Fruit fly (Drosophila melanogaster) whole organism, embryonic: ENCODE results near the gene aos.

Experiments used
- Ada2b ChIP-seq: fragments of 200-800 bp; sonication (Bioruptor generic); IDR thresholded peaks from 2 replicates; pipeline ENCODE4 v1.3.6; 2022; ENCODE audit warnings: missing biosample characterization, missing genetic modification characterization
- BEAF-32 ChIP-seq: fragments of 200-800 bp; sonication (Bioruptor generic); optimal IDR thresholded peaks from 3 replicates; lab custom pipeline; 2017; ENCODE audit warnings: missing biosample characterization, missing genetic modification characterization, mild to moderate bottlenecking, moderate library complexity, missing genetic modification reagents
- CG10274 ChIP-seq: fragments of 200-800 bp; sonication (Bioruptor generic); optimal IDR thresholded peaks from 3 replicates; lab custom pipeline; 2017; ENCODE audit warnings: missing biosample characterization, mild to moderate bottlenecking, missing genetic modification characterization
- CG11723 ChIP-seq: fragments of 200-800 bp; sonication (Bioruptor generic); optimal IDR thresholded peaks from 2 replicates; lab custom pipeline; 2017; ENCODE audit warnings: missing biosample characterization, mild to moderate bottlenecking, missing genetic modification characterization
- CG1233 ChIP-seq: fragments of 200-800 bp; sonication (Bioruptor generic); optimal IDR thresholded peaks from 4 replicates; lab custom pipeline; 2018; ENCODE audit warnings: missing biosample characterization, mild to moderate bottlenecking, missing genetic modification characterization
- CG16815 ChIP-seq: fragments of 200-800 bp; sonication (Bioruptor generic); optimal IDR thresholded peaks from 3 replicates; lab custom pipeline; 2017; ENCODE audit warnings: missing biosample characterization, mild to moderate bottlenecking, missing genetic modification characterization
- CG2678 ChIP-seq: fragments of 200-800 bp; sonication (Bioruptor generic); optimal IDR thresholded peaks from 3 replicates; lab custom pipeline; 2019; ENCODE audit warnings: missing biosample characterization, mild to moderate bottlenecking, missing genetic modification characterization, moderate library complexity
- CG2712 ChIP-seq: fragments of 200-800 bp; optimal IDR thresholded peaks from 3 replicates; lab custom pipeline; 2019; ENCODE audit warnings: missing biosample characterization, mild to moderate bottlenecking, missing genetic modification characterization, moderate library complexity
- CG7745 ChIP-seq: fragments of 200-800 bp; sonication (Bioruptor generic); optimal IDR thresholded peaks from 2 replicates; lab custom pipeline; 2018; ENCODE audit warnings: missing biosample characterization, mild to moderate bottlenecking, missing genetic modification characterization, moderate library complexity
- CG8765 ChIP-seq: fragments of 200-800 bp; sonication (Bioruptor generic); IDR thresholded peaks from 2 replicates; pipeline ENCODE4 v1.3.6; 2022; ENCODE audit warnings: missing biosample characterization, missing genetic modification characterization
- CG9215 ChIP-seq: fragments of 200-800 bp; sonication (Bioruptor generic); IDR thresholded peaks from 2 replicates; pipeline ENCODE4 v1.3.6; 2022; ENCODE audit warnings: missing biosample characterization, missing genetic modification characterization
- CG9817 ChIP-seq: fragments of 200-800 bp; sonication (Bioruptor generic); optimal IDR thresholded peaks from 2 replicates; lab custom pipeline; 2018; ENCODE audit warnings: missing biosample characterization, mild to moderate bottlenecking, missing genetic modification characterization, moderate library complexity
- CkIIα-i1 ChIP-seq: fragments of 200-800 bp; sonication (Bioruptor generic); IDR thresholded peaks from 2 replicates; pipeline ENCODE4 v1.3.6; 2022; ENCODE audit warnings: missing biosample characterization, missing genetic modification characterization
- Dfd ChIP-seq, 2 experiments: fragments of >200 bp; optimal IDR thresholded peaks; 2 replicates each; lab custom pipeline; 2017; ENCODE audit warnings: missing biosample characterization in 2 of 2, missing genetic modification characterization in 2 of 2
- Doc2 ChIP-seq: fragments of 200-800 bp; sonication (Bioruptor generic); IDR thresholded peaks from 2 replicates; pipeline ENCODE4 v1.3.6; 2022; ENCODE audit warnings: missing biosample characterization, missing genetic modification characterization
- Doc3 ChIP-seq: fragments of 200-800 bp; sonication (Bioruptor generic); IDR thresholded peaks from 3 replicates; pipeline ENCODE4 v1.3.6; 2022; ENCODE audit warnings: missing biosample characterization, missing genetic modification characterization; ENCODE audit not compliant: partially characterized antibody
- Drgx ChIP-seq: fragments of 200-800 bp; sonication (Bioruptor generic); IDR thresholded peaks from 2 replicates; pipeline ENCODE4 v1.3.6; 2022; ENCODE audit warnings: missing biosample characterization, missing genetic modification characterization
- ERR ChIP-seq: fragments of 200-800 bp; sonication (Bioruptor generic); optimal IDR thresholded peaks from 2 replicates; lab custom pipeline; 2016; ENCODE audit warnings: missing biosample characterization, missing genetic modification characterization
- Elba2 ChIP-seq: fragments of 200-800 bp; sonication (Bioruptor generic); optimal IDR thresholded peaks from 3 replicates; lab custom pipeline; 2016; ENCODE audit warnings: missing biosample characterization, missing genetic modification characterization
- Hand ChIP-seq: fragments of 200-800 bp; sonication (Bioruptor generic); optimal IDR thresholded peaks from 2 replicates; lab custom pipeline; 2017; ENCODE audit warnings: mild to moderate bottlenecking, missing biosample characterization, missing genetic modification reagents, missing genetic modification characterization
- HmgD ChIP-seq: fragments of 200-800 bp; sonication (Bioruptor generic); optimal IDR thresholded peaks from 3 replicates; lab custom pipeline; 2016; ENCODE audit warnings: missing biosample characterization, missing genetic modification characterization
- Hmx ChIP-seq: fragments of 200-800 bp; sonication (Bioruptor generic); optimal IDR thresholded peaks from 2 replicates; lab custom pipeline; 2016; ENCODE audit warnings: missing biosample characterization, missing genetic modification characterization
- Jarid2 ChIP-seq: fragments of 200-800 bp; sonication (Bioruptor generic); optimal IDR thresholded peaks from 3 replicates; lab custom pipeline; 2017; ENCODE audit warnings: mild to moderate bottlenecking, missing biosample characterization, missing genetic modification reagents, missing genetic modification characterization
- NC2β ChIP-seq: fragments of 200-800 bp; sonication (Bioruptor generic); optimal IDR thresholded peaks from 2 replicates; lab custom pipeline; 2016; ENCODE audit warnings: missing biosample characterization, missing genetic modification characterization
- NFAT ChIP-seq: fragments of 200-800 bp; sonication (Bioruptor generic); IDR thresholded peaks from 2 replicates; pipeline ENCODE4 v1.3.6; 2022; ENCODE audit warnings: missing biosample characterization, missing genetic modification characterization
- Ravus ChIP-seq: fragments of 200-800 bp; sonication (Bioruptor generic); IDR thresholded peaks from 2 replicates; pipeline ENCODE4 v1.3.6; 2022; ENCODE audit warnings: missing biosample characterization, missing genetic modification characterization
- Sin3A ChIP-seq: fragments of >200 bp; optimal IDR thresholded peaks from 2 replicates; lab custom pipeline; 2018
- Sox100B ChIP-seq: fragments of 200-800 bp; sonication (Bioruptor generic); optimal IDR thresholded peaks from 3 replicates; lab custom pipeline; 2018; ENCODE audit warnings: missing biosample characterization, mild to moderate bottlenecking, missing genetic modification characterization
- Spps ChIP-seq: fragments of 200-800 bp; sonication (Bioruptor generic); optimal IDR thresholded peaks from 2 replicates; lab custom pipeline; 2018; ENCODE audit warnings: missing biosample characterization, mild to moderate bottlenecking, missing genetic modification characterization
- abd-A ChIP-seq: fragments of 200-800 bp; sonication (Bioruptor generic); optimal IDR thresholded peaks from 3 replicates; lab custom pipeline; 2019; ENCODE audit warnings: missing biosample characterization, mild to moderate bottlenecking, missing genetic modification characterization, moderate library complexity
- ac ChIP-seq: fragments of 200-800 bp; sonication (Bioruptor generic); optimal IDR thresholded peaks from 3 replicates; lab custom pipeline; 2017; ENCODE audit warnings: missing biosample characterization, mild to moderate bottlenecking, missing genetic modification characterization
- ap ChIP-seq: fragments of 200-800 bp; sonication (Bioruptor generic); IDR thresholded peaks from 2 replicates; pipeline ENCODE4 v1.3.6; 2022; ENCODE audit warnings: missing biosample characterization, missing genetic modification characterization
- ato ChIP-seq: fragments of 200-800 bp; sonication (Bioruptor generic); IDR thresholded peaks from 2 replicates; pipeline ENCODE4 v1.3.6; 2022; ENCODE audit warnings: missing biosample characterization, missing genetic modification characterization; ENCODE audit not compliant: partially characterized antibody
- bbx ChIP-seq: fragments of 200-800 bp; sonication (Bioruptor generic); IDR thresholded peaks from 2 replicates; pipeline ENCODE4 v1.3.6; 2022; ENCODE audit warnings: missing biosample characterization, missing genetic modification characterization; ENCODE audit not compliant: partially characterized antibody
- bcd ChIP-seq: fragments of 200-800 bp; sonication (Bioruptor generic); optimal IDR thresholded peaks from 2 replicates; lab custom pipeline; 2017; ENCODE audit warnings: missing biosample characterization, mild to moderate bottlenecking, missing genetic modification characterization
- bowl ChIP-seq: fragments of 200-800 bp; sonication (Bioruptor generic); IDR thresholded peaks from 2 replicates; pipeline ENCODE4 v1.3.6; 2022; ENCODE audit warnings: missing biosample characterization, missing genetic modification characterization
- cas ChIP-seq: fragments of 200-800 bp; sonication (Bioruptor generic); IDR thresholded peaks from 2 replicates; pipeline ENCODE4 v1.3.6; 2022; ENCODE audit warnings: missing biosample characterization, missing genetic modification characterization
- dmrt99B ChIP-seq: fragments of 200-800 bp; sonication (Bioruptor generic); optimal IDR thresholded peaks from 2 replicates; lab custom pipeline; 2018; ENCODE audit warnings: missing biosample characterization, mild to moderate bottlenecking, missing genetic modification characterization, moderate library complexity
- fd64A ChIP-seq: fragments of 200-800 bp; sonication (Bioruptor generic); optimal IDR thresholded peaks from 3 replicates; lab custom pipeline; 2018; ENCODE audit warnings: missing biosample characterization, mild to moderate bottlenecking, missing genetic modification characterization
- fd96Cb ChIP-seq: fragments of 200-800 bp; sonication (Bioruptor generic); optimal IDR thresholded peaks from 2 replicates; lab custom pipeline; 2018; ENCODE audit warnings: missing biosample characterization, mild to moderate bottlenecking, missing genetic modification characterization, moderate library complexity
- fru ChIP-seq: fragments of >200 bp; optimal IDR thresholded peaks from 2 replicates; lab custom pipeline; 2017
- hbn ChIP-seq: fragments of 200-800 bp; sonication (Bioruptor generic); IDR thresholded peaks from 2 replicates; pipeline ENCODE4 v1.3.6; 2022; ENCODE audit warnings: missing biosample characterization, missing genetic modification characterization; ENCODE audit not compliant: partially characterized antibody
- her ChIP-seq: fragments of 200-800 bp; sonication (Bioruptor generic); optimal IDR thresholded peaks from 2 replicates; lab custom pipeline; 2016; ENCODE audit warnings: missing biosample characterization, missing genetic modification characterization
- knrl ChIP-seq: fragments of 200-800 bp; sonication (Bioruptor generic); IDR thresholded peaks from 3 replicates; pipeline ENCODE4 v1.3.6; 2022; ENCODE audit warnings: missing biosample characterization, missing genetic modification characterization; ENCODE audit not compliant: partially characterized antibody
- lilli ChIP-seq: fragments of 200-800 bp; sonication (Bioruptor generic); optimal IDR thresholded peaks from 3 replicates; lab custom pipeline; 2016; ENCODE audit warnings: missing biosample characterization, missing genetic modification characterization
- lmd ChIP-seq: fragments of 200-800 bp; sonication (Bioruptor generic); IDR thresholded peaks from 2 replicates; pipeline ENCODE4 v1.3.6; 2022; ENCODE audit warnings: missing biosample characterization, missing genetic modification characterization
- otp ChIP-seq: fragments of 200-800 bp; sonication (Bioruptor generic); IDR thresholded peaks from 3 replicates; pipeline ENCODE4, ENCODE4 v1.3.6; 2022; ENCODE audit warnings: missing biosample characterization, missing genetic modification characterization
- pho ChIP-seq: fragments of 200-800 bp; sonication (Bioruptor generic); optimal IDR thresholded peaks from 2 replicates; lab custom pipeline; 2016; ENCODE audit warnings: missing biosample characterization, missing genetic modification characterization
- ranshi ChIP-seq: fragments of 200-800 bp; sonication (Bioruptor generic); IDR thresholded peaks from 2 replicates; pipeline ENCODE4 v1.3.6; 2022; ENCODE audit warnings: missing biosample characterization, missing genetic modification characterization
- shn ChIP-seq: fragments of 200-800 bp; sonication (Bioruptor generic); optimal IDR thresholded peaks from 3 replicates; lab custom pipeline; 2016; ENCODE audit warnings: missing biosample characterization, missing genetic modification characterization
- trh ChIP-seq: fragments of 200-800 bp; sonication (Bioruptor generic); optimal IDR thresholded peaks from 2 replicates; lab custom pipeline; 2016; ENCODE audit warnings: missing biosample characterization, missing genetic modification characterization
- twi ChIP-seq: fragments of 200-800 bp; optimal IDR thresholded peaks from 2 replicates; lab custom pipeline; 2019; ENCODE audit warnings: missing biosample characterization, mild to moderate bottlenecking, missing genetic modification characterization, moderate library complexity
- vvl ChIP-seq: fragments of 200-800 bp; sonication (Bioruptor generic); IDR thresholded peaks from 2 replicates; pipeline ENCODE4 v1.3.6; 2022; ENCODE audit warnings: missing biosample characterization, missing genetic modification characterization

aos gene

dm6 chr3L:16494651-16495074 lies 11.2 kb upstream of the aos start (continued):
- TF ChIP-seq CG11723 (GFP tag; lab: Kevin White, UChicago) (no peak), Doc2 (GFP tag; lab: Robert Waterston, UW) (no peak), Spps (tag; lab: Kevin White, UChicago) (no peak), Ravus (no peak), trh (no peak), Hand (GFP tag; lab: Kevin White, UChicago) (no peak), ap (GFP tag; lab: Robert Waterston, UW) (no peak), hbn (GFP tag; lab: Robert Waterston, UW) (no peak), NFAT (no peak), NC2β (GFP tag; lab: Kevin White, UChicago) (no peak), vvl (no peak), Hmx (no peak), Dfd (GFP tag; optimal IDR thresholded peaks at IDR 0.05; lab: Kevin White, UChicago) (no peak), abd-A (tag; lab: Kevin White, UChicago) (no peak), Elba2 (GFP tag; lab: Kevin White, UChicago) (no peak), CkIIα-i1 (GFP tag; lab: Robert Waterston, UW) (no peak), BEAF-32 (GFP tag; lab: Kevin White, UChicago) (no peak), CG8765 (GFP tag; lab: Robert Waterston, UW) (no peak), ERR (GFP tag; lab: Kevin White, UChicago) (no peak), HmgD (GFP tag; lab: Kevin White, UChicago) (no peak), shn (peak; percentile 0), Sin3A (lab: Kevin White, UChicago) (no peak), ato (GFP tag; lab: Robert Waterston, UW) (no peak), cas (GFP tag; lab: Robert Waterston, UW) (no peak), CG10274 (GFP tag; lab: Kevin White, UChicago) (peak; percentile 20), Drgx (GFP tag; lab: Robert Waterston, UW) (no peak), knrl (GFP tag; lab: Robert Waterston, UW) (no peak), CG16815 (no peak), ranshi (GFP tag; lab: Robert Waterston, UW) (no peak), CG2678 (tag; lab: Kevin White, UChicago) (peak; percentile 67), otp (GFP tag; lab: Robert Waterston, UW) (no peak), CG9817 (tag; lab: Kevin White, UChicago) (no peak), Sox100B (GFP tag; lab: Kevin White, UChicago) (peak; percentile 45), CG7745 (tag; lab: Kevin White, UChicago) (no peak), twi (no peak), bbx (GFP tag; lab: Robert Waterston, UW) (no peak), bcd (GFP tag; lab: Kevin White, UChicago) (no peak), Ada2b (GFP tag; lab: Robert Waterston, UW) (no peak), fd96Cb (tag; lab: Kevin White, UChicago) (no peak), pho (GFP tag; lab: Kevin White, UChicago) (peak; percentile 21), CG2712 (tag; lab: Kevin White, UChicago) (peak; percentile 28), bowl (no peak), CG9215 (GFP tag; lab: Robert Waterston, UW) (no peak), her (no peak), ac (no peak), dmrt99B (tag; lab: Kevin White, UChicago) (peak; percentile 25), lilli (GFP tag; lab: Kevin White, UChicago) (no peak), fru (lab: Kevin White, UChicago) (no peak), fd64A (GFP tag; lab: Kevin White, UChicago) (no peak), Doc3 (GFP tag; lab: Robert Waterston, UW) (no peak), CG1233 (no peak), lmd (GFP tag; lab: Robert Waterston, UW) (no peak; the same call in 1 of the 2 replicates), Jarid2 (GFP tag; lab: Kevin White, UChicago) (no peak)
